Worm (Caenorhabditis elegans) whole organism, mixed stage, embryonic: ENCODE measurements around the gene rbmx-2.

ENCODE experiments used
- elt-3 ChIP-seq: fragments of 150-350 bp; optimal IDR thresholded peaks from 2 replicates; lab custom pipeline; 2014; ENCODE audit warnings: missing biosample characterization, missing genetic modification characterization
- nhr-28 ChIP-seq: fragments of 150-350 bp; optimal IDR thresholded peaks from 2 replicates; lab custom pipeline; 2014; ENCODE audit warnings: missing biosample characterization, missing genetic modification characterization
- unc-39 ChIP-seq: fragments of 150-350 bp; optimal IDR thresholded peaks from 2 replicates; lab custom pipeline; 2014; ENCODE audit warnings: missing biosample characterization, missing genetic modification characterization

DNA sequence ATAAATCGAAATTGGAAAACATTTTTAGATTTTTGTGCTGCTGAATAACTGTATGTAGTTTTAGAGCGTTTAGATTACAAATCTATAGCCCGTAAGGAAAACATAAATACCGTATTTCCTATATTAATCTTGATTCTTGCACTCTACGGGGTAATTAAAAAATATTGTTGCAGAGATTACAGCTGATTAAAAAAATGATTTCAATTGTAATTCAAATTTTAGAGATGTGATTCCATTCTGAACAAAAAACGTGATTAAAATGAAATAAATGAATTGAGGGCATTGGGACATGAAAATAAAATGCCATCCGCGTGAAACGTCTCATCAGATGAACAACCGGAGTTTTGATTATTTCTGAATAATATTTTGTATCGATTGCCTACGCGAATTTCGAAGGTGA lies 4.3 kb downstream of the rbmx-2 start, which contains the start of gene cpb-2:
- TF ChIP-seq unc-39 (no peak), nhr-28 (tag; lab: Kevin White, UChicago) (no peak), elt-3 (tag; lab: Kevin White, UChicago) (no peak)
